Fruit fly (Drosophila melanogaster) whole organism, prepupa: ENCODE measurements around the gene CG13097.

Experiments
- Blimp-1 ChIP-seq: fragments of 200-800 bp; sonication (Bioruptor generic); optimal IDR thresholded peaks from 3 replicates; lab custom pipeline; 2017; ENCODE audit warnings: missing biosample characterization, missing genetic modification characterization, mild to moderate bottlenecking, moderate library complexity, missing genetic modification reagents
- CG10631 ChIP-seq: fragments of 200-800 bp; sonication (Bioruptor generic); optimal IDR thresholded peaks from 2 replicates; lab custom pipeline; 2016; ENCODE audit warnings: missing biosample characterization, missing genetic modification characterization
- CG10669 ChIP-seq: fragments of 200-800 bp; sonication (Bioruptor generic); optimal IDR thresholded peaks from 3 replicates; lab custom pipeline; 2018; ENCODE audit warnings: missing biosample characterization, mild to moderate bottlenecking, missing genetic modification characterization, moderate library complexity
- CG11294 ChIP-seq: fragments of 200-800 bp; sonication (Bioruptor generic); IDR thresholded peaks from 2 replicates; pipeline ENCODE4 v1.3.6; 2022; ENCODE audit warnings: missing biosample characterization, missing genetic modification characterization
- CG1621 ChIP-seq: fragments of 200-800 bp; sonication (Bioruptor generic); optimal IDR thresholded peaks from 3 replicates; lab custom pipeline; 2018; ENCODE audit warnings: missing biosample characterization, mild to moderate bottlenecking, missing genetic modification characterization
- CG16779 ChIP-seq: fragments of 200-800 bp; sonication (Bioruptor generic); optimal IDR thresholded peaks from 3 replicates; lab custom pipeline; 2017; ENCODE audit warnings: missing biosample characterization, mild to moderate bottlenecking, missing genetic modification characterization
- CG3032 ChIP-seq: fragments of 200-800 bp; optimal IDR thresholded peaks from 2 replicates; lab custom pipeline; 2019; ENCODE audit warnings: missing biosample characterization, mild to moderate bottlenecking, missing genetic modification characterization, moderate library complexity
- CG31627 ChIP-seq: fragments of 200-800 bp; sonication (Bioruptor generic); optimal IDR thresholded peaks from 3 replicates; lab custom pipeline; 2016; ENCODE audit warnings: missing biosample characterization, missing genetic modification characterization
- CG32006 ChIP-seq: fragments of 200-800 bp; sonication (Bioruptor generic); optimal IDR thresholded peaks from 3 replicates; lab custom pipeline; 2017; ENCODE audit warnings: missing biosample characterization, mild to moderate bottlenecking, missing genetic modification characterization
- CG34406 ChIP-seq: fragments of 200-800 bp; sonication (Bioruptor generic); optimal IDR thresholded peaks from 3 replicates; lab custom pipeline; 2016; ENCODE audit warnings: missing biosample characterization, missing genetic modification characterization
- CG3919 ChIP-seq: fragments of 200-800 bp; sonication (Bioruptor generic); optimal IDR thresholded peaks from 3 replicates; lab custom pipeline; 2016; ENCODE audit warnings: missing biosample characterization, missing genetic modification characterization
- CG4318 ChIP-seq: fragments of 200-800 bp; sonication (Bioruptor generic); optimal IDR thresholded peaks from 3 replicates; lab custom pipeline; 2017; ENCODE audit warnings: missing biosample characterization, mild to moderate bottlenecking, missing genetic modification characterization
- CG6163 ChIP-seq: fragments of 200-800 bp; sonication (Bioruptor generic); IDR thresholded peaks from 3 replicates; pipeline ENCODE4 v1.3.6; 2022; ENCODE audit warnings: missing biosample characterization, missing genetic modification characterization
- CG6276 ChIP-seq: fragments of 200-800 bp; sonication (Bioruptor generic); optimal IDR thresholded peaks from 2 replicates; lab custom pipeline; 2017; ENCODE audit warnings: missing biosample characterization, mild to moderate bottlenecking, missing genetic modification characterization
- CG6792 ChIP-seq: fragments of 200-800 bp; sonication (Bioruptor generic); optimal IDR thresholded peaks from 3 replicates; lab custom pipeline; 2016; ENCODE audit warnings: missing biosample characterization, missing genetic modification characterization
- CG7368 ChIP-seq: fragments of 200-800 bp; sonication (Bioruptor generic); optimal IDR thresholded peaks from 3 replicates; lab custom pipeline; 2016; ENCODE audit warnings: missing biosample characterization, missing genetic modification characterization
- CG8119 ChIP-seq: fragments of 200-800 bp; sonication (Bioruptor generic); IDR thresholded peaks from 3 replicates; pipeline ENCODE4 v1.3.6; 2022; ENCODE audit warnings: missing biosample characterization, missing genetic modification characterization
- CG8319 ChIP-seq: fragments of 200-800 bp; sonication (Bioruptor generic); optimal IDR thresholded peaks from 3 replicates; lab custom pipeline; 2016; ENCODE audit warnings: missing biosample characterization, missing genetic modification characterization
- CG8632 ChIP-seq: fragments of 200-800 bp; sonication (Bioruptor generic); optimal IDR thresholded peaks from 3 replicates; lab custom pipeline; 2016; ENCODE audit warnings: missing biosample characterization, missing genetic modification characterization
- CG9139 ChIP-seq: fragments of 200-800 bp; sonication (Bioruptor generic); optimal IDR thresholded peaks from 3 replicates; lab custom pipeline; 2017; ENCODE audit warnings: missing biosample characterization, mild to moderate bottlenecking, missing genetic modification characterization
- Eip75B ChIP-seq: fragments of 200-800 bp; sonication (Bioruptor generic); optimal IDR thresholded peaks from 3 replicates; lab custom pipeline; 2016; ENCODE audit warnings: missing biosample characterization, missing genetic modification characterization
- Eip78C ChIP-seq: fragments of 200-800 bp; sonication (Bioruptor generic); peaks from one replicate; lab custom pipeline; 2016; ENCODE audit warnings: missing biosample characterization, missing genetic modification characterization
- Eip93F ChIP-seq: fragments of 200-800 bp; sonication (Bioruptor generic); optimal IDR thresholded peaks from 2 replicates; lab custom pipeline; 2016; ENCODE audit warnings: missing biosample characterization, mild to moderate bottlenecking, missing genetic modification characterization
- Ets21C ChIP-seq: fragments of 200-800 bp; sonication (Bioruptor generic); optimal IDR thresholded peaks from 3 replicates; lab custom pipeline; 2016; ENCODE audit warnings: missing biosample characterization, missing genetic modification characterization
- Ets96B ChIP-seq: fragments of 200-800 bp; optimal IDR thresholded peaks from 2 replicates; lab custom pipeline; 2019; ENCODE audit warnings: missing biosample characterization, mild to moderate bottlenecking, missing genetic modification characterization, moderate library complexity
- Gug ChIP-seq: fragments of 200-800 bp; sonication (Bioruptor generic); IDR thresholded peaks from 2 replicates; pipeline ENCODE4 v1.3.6; 2022; ENCODE audit warnings: missing biosample characterization, missing genetic modification characterization
- Hr38 ChIP-seq: sonication (Bioruptor generic); optimal IDR thresholded peaks from 2 replicates; lab custom pipeline; 2016; ENCODE audit warnings: missing biosample characterization, missing genetic modification characterization
- Hr4 ChIP-seq: fragments of 200-800 bp; sonication (Bioruptor generic); optimal IDR thresholded peaks from 3 replicates; lab custom pipeline; 2016; ENCODE audit warnings: missing biosample characterization, missing genetic modification characterization
- Lpt ChIP-seq: fragments of 200-800 bp; sonication (Bioruptor generic); optimal IDR thresholded peaks from 3 replicates; lab custom pipeline; 2016; ENCODE audit warnings: missing biosample characterization, missing genetic modification characterization
- Met ChIP-seq: fragments of 200-800 bp; sonication (Bioruptor generic); optimal IDR thresholded peaks from 3 replicates; lab custom pipeline; 2016; ENCODE audit warnings: missing biosample characterization, missing genetic modification characterization
- OdsH ChIP-seq: fragments of 200-800 bp; sonication (Bioruptor generic); optimal IDR thresholded peaks from 3 replicates; lab custom pipeline; 2016; ENCODE audit warnings: missing biosample characterization, missing genetic modification characterization
- Smox ChIP-seq: fragments of 200-800 bp; sonication (Bioruptor generic); optimal IDR thresholded peaks from 3 replicates; lab custom pipeline; 2016; ENCODE audit warnings: missing biosample characterization, missing genetic modification characterization
- Sox102F ChIP-seq: fragments of 200-800 bp; sonication (Bioruptor generic); optimal IDR thresholded peaks from 2 replicates; lab custom pipeline; 2016; ENCODE audit warnings: missing biosample characterization, mild to moderate bottlenecking, missing genetic modification characterization
- Sox14 ChIP-seq: fragments of 200-800 bp; sonication (Bioruptor generic); optimal IDR thresholded peaks from 3 replicates; lab custom pipeline; 2016; ENCODE audit warnings: missing biosample characterization, missing genetic modification characterization
- acj6 ChIP-seq: fragments of 200-800 bp; sonication (Bioruptor generic); optimal IDR thresholded peaks from 3 replicates; lab custom pipeline; 2016; ENCODE audit warnings: missing biosample characterization, missing genetic modification characterization
- cyc ChIP-seq: fragments of 200-800 bp; sonication (Bioruptor generic); optimal IDR thresholded peaks from 3 replicates; lab custom pipeline; 2016; ENCODE audit warnings: missing biosample characterization, missing genetic modification characterization
- dac ChIP-seq: fragments of 200-800 bp; sonication (Bioruptor generic); optimal IDR thresholded peaks from 2 replicates; lab custom pipeline; 2017; ENCODE audit warnings: missing biosample characterization, mild to moderate bottlenecking, missing genetic modification characterization
- dsx ChIP-seq: fragments of 200-800 bp; optimal IDR thresholded peaks from 3 replicates; lab custom pipeline; 2019; ENCODE audit warnings: missing biosample characterization, mild to moderate bottlenecking, missing genetic modification characterization, moderate library complexity; ENCODE audit not compliant: poor library complexity, severe bottlenecking
- eg ChIP-seq: fragments of 200-800 bp; sonication (Bioruptor generic); IDR thresholded peaks from 3 replicates; pipeline ENCODE4 v1.3.6; 2022; ENCODE audit warnings: missing biosample characterization, missing genetic modification characterization
- fd59A ChIP-seq: fragments of 200-800 bp; sonication (Bioruptor generic); optimal IDR thresholded peaks from 2 replicates; lab custom pipeline; 2017; ENCODE audit warnings: missing biosample characterization, mild to moderate bottlenecking, missing genetic modification characterization, missing genetic modification reagents
- fd85E ChIP-seq: fragments of 200-800 bp; sonication (Bioruptor generic); optimal IDR thresholded peaks from 3 replicates; lab custom pipeline; 2016; ENCODE audit warnings: missing biosample characterization, missing genetic modification characterization
- fkh ChIP-seq: fragments of 200-800 bp; sonication (Bioruptor generic); optimal IDR thresholded peaks from 3 replicates; lab custom pipeline; 2017; ENCODE audit warnings: missing biosample characterization, mild to moderate bottlenecking, missing genetic modification characterization, moderate library complexity
- lz ChIP-seq: fragments of 200-800 bp; sonication (Bioruptor generic); optimal IDR thresholded peaks from 3 replicates; lab custom pipeline; 2016; ENCODE audit warnings: missing biosample characterization, missing genetic modification characterization
- net ChIP-seq: fragments of 200-800 bp; sonication (Bioruptor generic); optimal IDR thresholded peaks from 3 replicates; lab custom pipeline; 2016; ENCODE audit warnings: missing biosample characterization, missing genetic modification characterization
- pdm3 ChIP-seq: fragments of 200-800 bp; sonication (Bioruptor generic); optimal IDR thresholded peaks from 3 replicates; lab custom pipeline; 2016; ENCODE audit warnings: missing biosample characterization, missing genetic modification characterization
- salr ChIP-seq, 2 experiments: fragments of 200-800 bp; sonication (Bioruptor generic); optimal IDR thresholded peaks; 3 replicates each; lab custom pipeline; 2016 to 2018; ENCODE audit warnings: missing biosample characterization in 2 of 2, missing genetic modification characterization in 2 of 2, mild to moderate bottlenecking in 1 of 2
- spab ChIP-seq: fragments of 200-800 bp; sonication (Bioruptor generic); optimal IDR thresholded peaks from 2 replicates; lab custom pipeline; 2017; ENCODE audit warnings: missing biosample characterization, mild to moderate bottlenecking, missing genetic modification characterization, missing genetic modification reagents
- ss ChIP-seq, 2 experiments: fragments of 200-800 bp; sonication (Bioruptor generic); optimal IDR thresholded peaks; 2 replicates in 1 of 2; 3 replicates in 1 of 2; lab custom pipeline; 2017 to 2018; ENCODE audit warnings: mild to moderate bottlenecking in 2 of 2, missing biosample characterization in 2 of 2, missing genetic modification characterization in 2 of 2, moderate library complexity in 1 of 2

The CG13097 gene

dm6 chr2L:8473448-8473847, 41.2 kb downstream of the CG13097 start (continued):
- TF ChIP-seq CG6276 (peak; percentile 39), fkh (no peak), dac (GFP tag; lab: Kevin White, UChicago) (no peak), spab (GFP tag; lab: Kevin White, UChicago) (peak; percentile 84), Hr4 (GFP tag; lab: Kevin White, UChicago) (peak; percentile 51), CG6163 (GFP tag; lab: Robert Waterston, UW) (peak; percentile 75; the same call in 2 of the 3 replicates), Ets21C (peak; percentile 56), CG3919 (GFP tag; lab: Kevin White, UChicago) (peak; percentile 77), CG10669 (GFP tag; lab: Kevin White, UChicago) (peak; percentile 84), Blimp-1 (GFP tag; lab: Kevin White, UChicago) (peak; percentile 58), Sox102F (peak; percentile 78)
- TF ChIP-seq, all 60 proteins: peak for 56

dm6 chr2L:8471667-8472066, 43.0 kb downstream of the CG13097 start:
- TF ChIP-seq CG34406 (peak; percentile 53), CG8319 (GFP tag; lab: Kevin White, UChicago) (no peak), CG10669 (GFP tag; lab: Kevin White, UChicago) (peak; percentile 61), Lpt (GFP tag; lab: Kevin White, UChicago) (peak; percentile 63), Sox102F (no peak), CG10631 (peak; percentile 70), Ets21C (no peak), Smox (peak; percentile 33), CG32006 (peak; percentile 81), CG9139 (peak; percentile 7), CG1621 (tag; lab: Kevin White, UChicago) (peak; percentile 49), Hr38 (no peak), Sox14 (GFP tag; lab: Kevin White, UChicago) (peak; percentile 53), CG4318 (GFP tag; lab: Kevin White, UChicago) (peak; percentile 26), CG8632 (GFP tag; lab: Kevin White, UChicago) (peak; percentile 47), CG31627 (GFP tag; lab: Kevin White, UChicago) (peak; percentile 25), CG16779 (tag; lab: Kevin White, UChicago) (peak; percentile 51), Met (peak; percentile 49), CG6163 (GFP tag; lab: Robert Waterston, UW) (peak; percentile 59; the same call in 2 of the 3 replicates), lz (GFP tag; lab: Kevin White, UChicago) (peak; percentile 40), CG6792 (peak; percentile 35), cyc (GFP tag; lab: Kevin White, UChicago) (peak; percentile 6), CG6276 (peak; percentile 64), pdm3 (GFP tag; lab: Kevin White, UChicago) (peak; percentile 59), Eip75B (GFP tag; lab: Kevin White, UChicago) (peak; percentile 55), eg (GFP tag; lab: Robert Waterston, UW) (0 out of 3 replicates have a peak, but pooled peaks have one; percentile 40), salr (GFP tag; optimal IDR thresholded peaks at IDR 0.05; lab: Kevin White, UChicago) (peak in 1 of 2 experiments; percentile 72), Hr4 (GFP tag; lab: Kevin White, UChicago) (peak; percentile 66), fd59A (GFP tag; lab: Kevin White, UChicago) (peak; percentile 45), fd85E (GFP tag; lab: Kevin White, UChicago) (no peak), net (GFP tag; lab: Kevin White, UChicago) (peak; percentile 64), ss (GFP tag; optimal IDR thresholded peaks at IDR 0.05; lab: Kevin White, UChicago) (peak; percentile 54 to 57), dsx (peak; percentile 65), acj6 (GFP tag; lab: Kevin White, UChicago) (peak; percentile 62), Eip78C (peak; percentile 93), CG7368 (no peak), CG8119 (GFP tag; lab: Robert Waterston, UW) (peak; percentile 85), Gug (GFP tag; lab: Robert Waterston, UW) (peak; percentile 26; the same call in 1 of the 2 replicates), CG11294 (GFP tag; lab: Robert Waterston, UW) (no peak), fkh (no peak), OdsH (peak; percentile 65), Eip93F (GFP tag; lab: Kevin White, UChicago) (no peak), spab (GFP tag; lab: Kevin White, UChicago) (peak; percentile 51), Ets96B (tag; lab: Kevin White, UChicago) (peak; percentile 76), CG3032 (tag; lab: Kevin White, UChicago) (peak; percentile 79), CG3919 (GFP tag; lab: Kevin White, UChicago) (peak; percentile 66)
